Worm (Caenorhabditis elegans) whole organism, mixed stage, embryonic: ENCODE data around the gene pgp-13.

ENCODE experiments used
- blmp-1 ChIP-seq: fragments of 150-350 bp; optimal IDR thresholded peaks from 2 replicates; lab custom pipeline; 2014; ENCODE audit warnings: missing biosample characterization, missing genetic modification characterization
- ces-1 ChIP-seq: fragments of 150-350 bp; optimal IDR thresholded peaks from 2 replicates; lab custom pipeline; 2014; ENCODE audit warnings: missing biosample characterization, missing genetic modification reagents, missing genetic modification characterization
- drap-1 ChIP-seq: fragments of 200-800 bp; sonication (Bioruptor generic); optimal IDR thresholded peaks from 3 replicates; lab custom pipeline; 2018; ENCODE audit warnings: mild to moderate bottlenecking, missing genetic modification characterization, missing compliant biosample characterization
- lsy-2 ChIP-seq: fragments of 150-350 bp; optimal IDR thresholded peaks from 2 replicates; lab custom pipeline; 2014; ENCODE audit warnings: missing biosample characterization, missing genetic modification characterization
- snpc-4 ChIP-seq: fragments of 150-350 bp; optimal IDR thresholded peaks from 2 replicates; lab custom pipeline; 2014; ENCODE audit warnings: missing biosample characterization, missing genetic modification characterization
- unc-39 ChIP-seq: fragments of 150-350 bp; optimal IDR thresholded peaks from 2 replicates; lab custom pipeline; 2014; ENCODE audit warnings: missing biosample characterization, missing genetic modification characterization

DNA sequence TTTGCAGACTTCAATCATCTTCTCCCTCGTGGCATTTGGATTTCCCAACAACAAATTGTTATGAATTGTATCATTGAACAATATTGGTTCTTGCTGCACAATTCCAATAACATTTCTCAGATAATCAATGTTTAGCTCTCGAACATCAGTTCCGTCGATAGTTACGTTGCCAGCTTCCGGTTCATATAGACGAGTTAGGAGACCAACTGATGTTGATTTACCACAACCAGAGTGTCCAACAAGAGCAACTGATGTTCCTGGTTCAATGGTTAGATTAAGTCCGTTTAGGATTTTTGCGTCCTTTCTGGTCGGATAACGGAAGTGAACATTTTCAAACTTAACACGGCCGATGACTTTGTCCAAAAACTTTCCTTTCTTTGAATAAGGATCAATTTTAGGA lies 15.5 kb downstream of the pgp-13 start:
- TF ChIP-seq snpc-4 (tag; lab: Kevin White, UChicago): no peak
- no peak for TF ChIP-seq unc-39 (tag; lab: Kevin White, UChicago)
- no peak for TF ChIP-seq ces-1
- no peak for TF ChIP-seq blmp-1 (tag; lab: Kevin White, UChicago)
- TF ChIP-seq lsy-2 (tag; lab: Kevin White, UChicago): no peak
- no peak for TF ChIP-seq drap-1 (GFP tag; lab: Kevin White, UChicago)
